Fruit fly (Drosophila melanogaster): Measurements from ENCODE around the gene Apl.
A peak's percentile ranks its signal among the peaks of the same experiment; 100 is the strongest.

The Apl gene

DNA sequence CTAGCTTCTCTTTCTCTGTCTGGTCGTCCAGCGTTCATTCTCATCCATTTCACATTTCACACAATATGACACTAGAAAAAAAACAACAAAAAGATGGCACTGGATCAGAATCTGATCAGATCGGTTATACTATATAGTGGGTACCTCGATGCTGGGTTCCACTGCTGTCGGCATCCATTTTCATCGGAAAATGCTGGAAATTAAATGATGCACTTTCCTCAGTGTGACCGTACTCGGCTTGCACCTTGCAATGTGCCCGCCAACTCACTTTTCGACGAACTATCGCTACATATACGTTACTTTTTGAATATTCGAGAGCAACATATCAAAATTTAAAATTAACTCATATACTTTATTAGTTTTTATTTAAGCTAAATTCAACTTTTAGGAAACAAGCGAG lies 4.1 kb upstream of the Apl start, which contains the start of gene tra (continued):
- TF ChIP-seq run (tag; optimal IDR thresholded peaks at IDR 0.05) (no peak), CG4282 (GFP tag; optimal IDR thresholded peaks at IDR 0.05) (no peak), Hey (tag; optimal IDR thresholded peaks at IDR 0.05) (no peak), stwl (tag; optimal IDR thresholded peaks at IDR 0.05) (peak; percentile 64), Atf3 (GFP tag; optimal IDR thresholded peaks at IDR 0.05) (no peak), CG1233 (GFP tag; optimal IDR thresholded peaks at IDR 0.05) (no peak), Doc2 (GFP tag; IDR thresholded peaks at IDR 0.05) (no peak), Ptx1 (GFP tag; IDR thresholded peaks at IDR 0.05) (no peak), CG14441 (GFP tag; IDR thresholded peaks at IDR 0.05) (no peak), shn (GFP tag; optimal IDR thresholded peaks at IDR 0.05) (no peak), oc (tag; optimal IDR thresholded peaks at IDR 0.05) (no peak), sob (GFP tag; IDR thresholded peaks at IDR 0.05) (no peak), CHES-1-like (GFP tag; optimal IDR thresholded peaks at IDR 0.05) (no peak), Ssrp (tag; optimal IDR thresholded peaks at IDR 0.05) (no peak), dm (GFP tag; optimal IDR thresholded peaks at IDR 0.05) (peak; percentile 17), CG6765 (GFP tag; optimal IDR thresholded peaks at IDR 0.05) (no peak), unpg (GFP tag; optimal IDR thresholded peaks at IDR 0.05) (no peak), CG12942 (GFP tag; optimal IDR thresholded peaks at IDR 0.05) (no peak), Scr (GFP tag; IDR thresholded peaks at IDR 0.05; ENCODE audit: partially characterized antibody) (peak; percentile 70), CG2120 (GFP tag; optimal IDR thresholded peaks at IDR 0.05) (no peak), inv (GFP tag; IDR thresholded peaks at IDR 0.05; ENCODE audit: partially characterized antibody) (peak; percentile 38; the same call in 1 of the 2 replicates), YL-1 (GFP tag; optimal IDR thresholded peaks at IDR 0.05) (peak; percentile 31), Mad (GFP tag; optimal IDR thresholded peaks at IDR 0.05) (no peak), zf30C (GFP tag; optimal IDR thresholded peaks at IDR 0.05) (no peak), Sry-δ (GFP tag; optimal IDR thresholded peaks at IDR 0.05) (peak; percentile 67), chinmo (GFP tag; IDR thresholded peaks at IDR 0.05; ENCODE audit: partially characterized antibody) (peak; percentile 88; the same call in 2 of the 4 replicates), Stat92E (GFP tag; optimal IDR thresholded peaks at IDR 0.05) (peak in 1 of 3 experiments; percentile 47), gro (GFP tag; optimal IDR thresholded peaks at IDR 0.05) (no peak), hbn (GFP tag; IDR thresholded peaks at IDR 0.05; ENCODE audit: partially characterized antibody) (peak; percentile 53), CG18764 (GFP tag; optimal IDR thresholded peaks at IDR 0.05) (no peak), nom (GFP tag; optimal IDR thresholded peaks at IDR 0.05) (peak; percentile 36), CG17802 (tag; optimal IDR thresholded peaks at IDR 0.05) (no peak), CG17385 (GFP tag; optimal IDR thresholded peaks at IDR 0.05) (no peak), CG12391 (tag; optimal IDR thresholded peaks at IDR 0.05) (no peak), en (GFP tag; optimal IDR thresholded peaks at IDR 0.05) (no peak), gfzf (GFP tag; optimal IDR thresholded peaks at IDR 0.05) (peak; percentile 82), ssp (GFP tag; IDR thresholded peaks at IDR 0.05) (no peak), BEAF-32 (GFP tag; optimal IDR thresholded peaks at IDR 0.05) (peak; percentile 75), Antp (GFP tag; optimal IDR thresholded peaks at IDR 0.05) (no peak), phol (tag; optimal IDR thresholded peaks at IDR 0.05) (peak; percentile 73), Lhr (GFP tag; optimal IDR thresholded peaks at IDR 0.05) (no peak), zfh1 (GFP tag; IDR thresholded peaks at IDR 0.05) (no peak), CG16863 (GFP tag; optimal IDR thresholded peaks at IDR 0.05) (no peak), CG8290 (GFP tag; optimal IDR thresholded peaks at IDR 0.05) (no peak), CG8290 (tag; optimal IDR thresholded peaks at IDR 0.05) (no peak), Gsc (GFP tag; IDR thresholded peaks at IDR 0.05) (no peak), tna (GFP tag; IDR thresholded peaks at IDR 0.05; ENCODE audit: partially characterized antibody) (peak; percentile 50; the same call in 1 of the 2 replicates), Ada2b (GFP tag; IDR thresholded peaks at IDR 0.05) (no peak), CG16779 (GFP tag; IDR thresholded peaks at IDR 0.05) (no peak), Gug (GFP tag; IDR thresholded peaks at IDR 0.05) (no peak), CG17359 (tag; optimal IDR thresholded peaks at IDR 0.05) (no peak)

All from whole organism, embryonic.